Worm (Caenorhabditis elegans): ENCODE measurements around the gene Y71H2AM.14.

Y71H2AM.14 gene

ce11 chrIII:2769078-2769477, 22.6 kb upstream of the Y71H2AM.14 start:
- TF ChIP-seq cog-1 (tag; optimal IDR thresholded peaks at IDR 0.05) (no peak), tab-1 (GFP tag; IDR thresholded peaks at IDR 0.05) (no peak), ref-1 (GFP tag; conservative IDR thresholded peaks at IDR 0.05) (no peak), flt-1 (GFP tag; IDR thresholded peaks at IDR 0.05) (no peak), klf-2 (GFP tag; conservative IDR thresholded peaks at IDR 0.05) (no peak), T22C8.4 (GFP tag; IDR thresholded peaks at IDR 0.05) (no peak), ztf-23 (GFP tag; IDR thresholded peaks at IDR 0.05) (no peak), med-1 (GFP tag; optimal IDR thresholded peaks at IDR 0.05; ENCODE audit: insufficient read depth) (no peak), ztf-29 (GFP tag; IDR thresholded peaks at IDR 0.05) (no peak)

ce11 chrIII:2768635-2769034, 22.2 kb upstream of the Y71H2AM.14 start, which contains the start of gene swsn-3:
TSS of gene swsn-3 (minus strand) at chrIII:2768679.
- TF ChIP-seq T22C8.4 (GFP tag; IDR thresholded peaks at IDR 0.05) = peak; percentile 90
- peak; percentile 86; the same call in 1 of the 2 replicates for TF ChIP-seq tab-1 (GFP tag; IDR thresholded peaks at IDR 0.05)
- TF ChIP-seq ztf-29 (GFP tag; IDR thresholded peaks at IDR 0.05) = peak; percentile 89
- peak; percentile 90 for TF ChIP-seq ztf-23 (GFP tag; IDR thresholded peaks at IDR 0.05)
- TF ChIP-seq flt-1 (GFP tag; IDR thresholded peaks at IDR 0.05) = peak; percentile 87
- peak; percentile 71 for TF ChIP-seq ref-1 (GFP tag; conservative IDR thresholded peaks at IDR 0.05)
- peak; percentile 73 for TF ChIP-seq klf-2 (GFP tag; conservative IDR thresholded peaks at IDR 0.05)
- TF ChIP-seq med-1 (GFP tag; optimal IDR thresholded peaks at IDR 0.05; ENCODE audit: insufficient read depth) = peak; percentile 93
- peak; percentile 90 for TF ChIP-seq cog-1 (tag; optimal IDR thresholded peaks at IDR 0.05)

ce11 chrIII:2760726-2761125, 14.3 kb upstream of the Y71H2AM.14 start, which contains the start of gene pho-9:
TSS of gene pho-9 (minus strand) at chrIII:2760816.
- no peak for TF ChIP-seq klf-2 (GFP tag; conservative IDR thresholded peaks at IDR 0.05)
- no peak for TF ChIP-seq flt-1 (GFP tag; IDR thresholded peaks at IDR 0.05)
- no peak for TF ChIP-seq ref-1 (GFP tag; conservative IDR thresholded peaks at IDR 0.05)
- TF ChIP-seq med-1 (GFP tag; optimal IDR thresholded peaks at IDR 0.05; ENCODE audit: insufficient read depth) = no peak
- no peak for TF ChIP-seq tab-1 (GFP tag; IDR thresholded peaks at IDR 0.05)
- TF ChIP-seq T22C8.4 (GFP tag; IDR thresholded peaks at IDR 0.05) = no peak
- TF ChIP-seq cog-1 (tag; optimal IDR thresholded peaks at IDR 0.05) = no peak
- TF ChIP-seq ztf-23 (GFP tag; IDR thresholded peaks at IDR 0.05) = no peak
- no peak for TF ChIP-seq ztf-29 (GFP tag; IDR thresholded peaks at IDR 0.05)

- TF ChIP-seq ref-1 (GFP tag; conservative IDR thresholded peaks at IDR 0.05) (no peak), flt-1 (GFP tag; IDR thresholded peaks at IDR 0.05) (no peak), T22C8.4 (GFP tag; IDR thresholded peaks at IDR 0.05) (no peak), klf-2 (GFP tag; conservative IDR thresholded peaks at IDR 0.05) (no peak), ztf-23 (GFP tag; IDR thresholded peaks at IDR 0.05) (no peak), tab-1 (GFP tag; IDR thresholded peaks at IDR 0.05) (no peak), cog-1 (tag; optimal IDR thresholded peaks at IDR 0.05) (no peak)
These were observed 12.9 kb upstream of the Y71H2AM.14 start for ce11 chrIII:2759308-2759707.

ce11 chrIII:2758092-2758491, 11.6 kb upstream of the Y71H2AM.14 start:
- TF ChIP-seq klf-2 (GFP tag; conservative IDR thresholded peaks at IDR 0.05) (no peak), ztf-23 (GFP tag; IDR thresholded peaks at IDR 0.05) (no peak), flt-1 (GFP tag; IDR thresholded peaks at IDR 0.05) (no peak), ztf-29 (GFP tag; IDR thresholded peaks at IDR 0.05) (no peak), tab-1 (GFP tag; IDR thresholded peaks at IDR 0.05) (no peak), ref-1 (GFP tag; conservative IDR thresholded peaks at IDR 0.05) (no peak), cog-1 (tag; optimal IDR thresholded peaks at IDR 0.05) (no peak), T22C8.4 (GFP tag; IDR thresholded peaks at IDR 0.05) (no peak), med-1 (GFP tag; optimal IDR thresholded peaks at IDR 0.05; ENCODE audit: insufficient read depth) (no peak)

- TF ChIP-seq med-1 (GFP tag; optimal IDR thresholded peaks at IDR 0.05; ENCODE audit: insufficient read depth) = no peak
- no peak for TF ChIP-seq flt-1 (GFP tag; IDR thresholded peaks at IDR 0.05)
- no peak for TF ChIP-seq ref-1 (GFP tag; conservative IDR thresholded peaks at IDR 0.05)
- no peak for TF ChIP-seq klf-2 (GFP tag; conservative IDR thresholded peaks at IDR 0.05)
- TF ChIP-seq ztf-29 (GFP tag; IDR thresholded peaks at IDR 0.05) = no peak
- no peak for TF ChIP-seq cog-1 (tag; optimal IDR thresholded peaks at IDR 0.05)
- TF ChIP-seq ztf-23 (GFP tag; IDR thresholded peaks at IDR 0.05) = no peak
- TF ChIP-seq T22C8.4 (GFP tag; IDR thresholded peaks at IDR 0.05) = no peak
- no peak for TF ChIP-seq tab-1 (GFP tag; IDR thresholded peaks at IDR 0.05)
These were observed 11.0 kb upstream of the Y71H2AM.14 start for ce11 chrIII:2757478-2757877.

- TF ChIP-seq ztf-23 (GFP tag; IDR thresholded peaks at IDR 0.05) = no peak
- TF ChIP-seq flt-1 (GFP tag; IDR thresholded peaks at IDR 0.05) = 0 out of 2 replicates have a peak, but pooled peaks have one; percentile 35
- TF ChIP-seq cog-1 (tag; optimal IDR thresholded peaks at IDR 0.05) = no peak
- TF ChIP-seq ref-1 (GFP tag; conservative IDR thresholded peaks at IDR 0.05) = no peak
These were observed 9.8 kb upstream of the Y71H2AM.14 start, which contains the start of gene gldi-9 for ce11 chrIII:2756260-2756659. TSS of gene gldi-9 (minus strand) at chrIII:2756360.

ce11 chrIII:2739469-2739868, 7.0 kb downstream of the Y71H2AM.14 start, which contains the start of gene cest-25:
TSS of gene cest-25 (minus strand) at chrIII:2739531.
- no peak for TF ChIP-seq tab-1 (GFP tag; IDR thresholded peaks at IDR 0.05)
- no peak for TF ChIP-seq flt-1 (GFP tag; IDR thresholded peaks at IDR 0.05)
- TF ChIP-seq T22C8.4 (GFP tag; IDR thresholded peaks at IDR 0.05) = no peak

ce11 chrIII:2733606-2734183, 12.8 kb downstream of the Y71H2AM.14 start, which contains the start of gene Y71H2AM.12:
TSS of gene Y71H2AM.12 (minus strand) at chrIII:2734091.
- no peak for TF ChIP-seq med-1 (GFP tag; optimal IDR thresholded peaks at IDR 0.05; ENCODE audit: insufficient read depth)
- TF ChIP-seq klf-2 (GFP tag; conservative IDR thresholded peaks at IDR 0.05) = no peak
- no peak for TF ChIP-seq flt-1 (GFP tag; IDR thresholded peaks at IDR 0.05)
- no peak for TF ChIP-seq tab-1 (GFP tag; IDR thresholded peaks at IDR 0.05)
- no peak for TF ChIP-seq T22C8.4 (GFP tag; IDR thresholded peaks at IDR 0.05)
- TF ChIP-seq cog-1 (tag; optimal IDR thresholded peaks at IDR 0.05) = no peak
- no peak for TF ChIP-seq ztf-23 (GFP tag; IDR thresholded peaks at IDR 0.05)
- no peak for TF ChIP-seq ztf-29 (GFP tag; IDR thresholded peaks at IDR 0.05)
- TF ChIP-seq ref-1 (GFP tag; conservative IDR thresholded peaks at IDR 0.05) = no peak
